Worm (Caenorhabditis elegans): ENCODE data around the gene C10A4.6.

The C10A4.6 gene

DNA sequence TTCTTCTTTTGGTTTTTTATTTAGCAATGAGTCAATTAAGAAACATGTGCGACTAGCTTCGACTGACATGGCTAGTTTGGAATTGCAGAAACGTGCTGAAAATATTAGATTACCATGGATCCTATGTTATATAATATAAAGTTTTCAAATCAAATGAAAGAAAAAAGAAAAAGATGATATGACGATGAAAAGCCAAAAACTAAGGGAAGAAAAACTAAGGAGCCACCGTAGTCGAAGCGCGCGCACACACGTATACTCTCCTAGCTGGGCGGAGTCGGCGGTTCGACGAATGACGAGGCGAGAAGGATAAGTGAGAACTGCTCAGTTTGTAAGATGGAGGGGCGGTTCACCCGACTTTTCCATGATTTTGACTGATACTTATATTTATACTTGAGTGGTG, 34.4 kb downstream of the C10A4.6 start, which contains the start of gene mnm-2:
Gene mnm-2 (minus strand): TSS at position 101 of the 400 bp plus-strand sequence.
- no peak for TF ChIP-seq ama-1 (optimal IDR thresholded peaks at IDR 0.05)
- no peak for TF ChIP-seq egl-27 (tag; optimal IDR thresholded peaks at IDR 0.05)
- TF ChIP-seq aly-2 (tag; optimal IDR thresholded peaks at IDR 0.05): no peak
- TF ChIP-seq elt-3 (tag; optimal IDR thresholded peaks at IDR 0.05): no peak
- no peak for TF ChIP-seq blmp-1 (tag; optimal IDR thresholded peaks at IDR 0.05; ENCODE audit: insufficient read depth)
- no peak for TF ChIP-seq sem-4 (tag; optimal IDR thresholded peaks at IDR 0.05)
- TF ChIP-seq ceh-82 (tag; optimal IDR thresholded peaks at IDR 0.05): no peak
- TF ChIP-seq ztf-11 (tag; optimal IDR thresholded peaks at IDR 0.05): no peak
- no peak for TF ChIP-seq dmd-4 (tag; optimal IDR thresholded peaks at IDR 0.05)
- TF ChIP-seq nhr-129 (tag; optimal IDR thresholded peaks at IDR 0.05): no peak
- no peak for TF ChIP-seq unc-62 (GFP tag; optimal IDR thresholded peaks at IDR 0.05)
- TF ChIP-seq zag-1 (tag; optimal IDR thresholded peaks at IDR 0.05): no peak
- no peak for TF ChIP-seq ztf-4 (tag; optimal IDR thresholded peaks at IDR 0.05)
- no peak for TF ChIP-seq mab-5 (tag; optimal IDR thresholded peaks at IDR 0.05)
- TF ChIP-seq nhr-77 (tag; optimal IDR thresholded peaks at IDR 0.05): no peak
- no peak for TF ChIP-seq F13H6.1 (tag; optimal IDR thresholded peaks at IDR 0.05)
- TF ChIP-seq nhr-11 (tag; optimal IDR thresholded peaks at IDR 0.05): no peak

ce11 chrX:7430483-7430882, 40.1 kb downstream of the C10A4.6 start:
- TF ChIP-seq ceh-16 (tag; optimal IDR thresholded peaks at IDR 0.05) (peak; percentile 35), sma-3 (GFP tag; optimal IDR thresholded peaks at IDR 0.05) (peak; percentile 52), nhr-23 (tag; optimal IDR thresholded peaks at IDR 0.05) (no peak), nhr-25 (tag; optimal IDR thresholded peaks at IDR 0.05) (peak; percentile 68), nhr-21 (tag; optimal IDR thresholded peaks at IDR 0.05) (peak; percentile 32), unc-55 (GFP tag; optimal IDR thresholded peaks at IDR 0.05) (no peak), blmp-1 (tag; optimal IDR thresholded peaks at IDR 0.05; ENCODE audit: insufficient read depth) (peak; percentile 63), fos-1 (tag; optimal IDR thresholded peaks at IDR 0.05) (peak; percentile 12)

DNA sequence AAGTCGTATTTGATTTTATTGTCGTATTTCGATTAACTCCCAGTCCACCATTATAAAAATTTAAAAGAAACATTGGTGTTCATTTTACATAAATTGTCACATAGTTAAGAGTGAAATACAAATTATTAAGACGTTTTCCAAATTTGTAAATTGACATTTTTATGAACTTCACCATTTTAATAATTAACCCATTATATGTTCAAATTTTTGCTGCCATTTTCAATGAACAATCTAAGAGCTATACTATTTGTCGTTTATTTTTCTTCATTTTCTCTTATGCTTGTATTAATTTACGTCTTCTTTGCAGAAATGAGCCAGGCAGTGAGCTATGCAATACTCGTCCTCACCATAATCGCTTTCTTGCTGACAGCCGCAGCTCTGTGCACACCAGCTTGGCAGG, 40.8 kb downstream of the C10A4.6 start, which contains the start of gene clc-2:
Gene clc-2 (plus strand): TSS at position 301 of the 400 bp plus-strand sequence.
- no peak for TF ChIP-seq nhr-237 (tag; optimal IDR thresholded peaks at IDR 0.05)
- TF ChIP-seq sma-9 (GFP tag; optimal IDR thresholded peaks at IDR 0.05): no peak
- no peak for TF ChIP-seq sma-9 (tag; optimal IDR thresholded peaks at IDR 0.05)
- TF ChIP-seq crh-2 (tag; optimal IDR thresholded peaks at IDR 0.05): no peak
- no peak for TF ChIP-seq ama-1 (optimal IDR thresholded peaks at IDR 0.05)
- TF ChIP-seq nhr-25 (tag; optimal IDR thresholded peaks at IDR 0.05): no peak
- TF ChIP-seq F13H6.1 (tag; optimal IDR thresholded peaks at IDR 0.05): no peak
- TF ChIP-seq lin-39 (tag; optimal IDR thresholded peaks at IDR 0.05): no peak
- TF ChIP-seq sem-4 (tag; optimal IDR thresholded peaks at IDR 0.05): no peak
- no peak for TF ChIP-seq unc-39 (tag; optimal IDR thresholded peaks at IDR 0.05)
- no peak for TF ChIP-seq nhr-6 (tag; optimal IDR thresholded peaks at IDR 0.05)
- TF ChIP-seq elt-1 (tag; optimal IDR thresholded peaks at IDR 0.05): no peak
- TF ChIP-seq nhr-21 (tag; optimal IDR thresholded peaks at IDR 0.05): no peak
- no peak for TF ChIP-seq mbf-1 (tag; optimal IDR thresholded peaks at IDR 0.05)
- TF ChIP-seq ztf-4 (tag; optimal IDR thresholded peaks at IDR 0.05): no peak

ce11 chrX:7433269-7433668, 42.9 kb downstream of the C10A4.6 start, which contains the start of gene clc-5:
TSS of gene clc-5 (plus strand) at chrX:7433569.
- TF ChIP-seq nhr-10 (tag; optimal IDR thresholded peaks at IDR 0.05) (no peak), elt-3 (tag; optimal IDR thresholded peaks at IDR 0.05) (no peak), nhr-77 (tag; optimal IDR thresholded peaks at IDR 0.05) (no peak), ceh-16 (tag; optimal IDR thresholded peaks at IDR 0.05) (no peak), ztf-1 (GFP tag; conservative IDR thresholded peaks at IDR 0.05) (no peak)

DNA sequence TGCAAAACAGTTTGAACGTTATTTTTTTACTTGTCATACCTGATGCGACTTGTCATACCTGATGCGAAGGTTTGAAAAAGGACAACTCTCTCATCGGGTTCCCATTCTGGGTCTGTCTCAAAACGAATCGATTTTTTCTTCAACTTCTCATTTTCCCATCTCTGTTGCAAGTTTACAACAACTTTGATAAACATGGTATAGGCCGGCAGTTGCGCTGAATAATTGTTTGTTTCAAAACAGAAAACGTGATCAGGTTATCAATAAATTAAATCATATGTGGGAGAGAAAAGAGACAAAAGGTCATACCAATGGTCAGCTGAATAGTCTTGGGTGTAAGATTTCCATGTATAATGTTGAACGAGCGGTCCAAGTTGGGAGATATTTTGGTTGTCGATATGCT, 46.5 kb downstream of the C10A4.6 start:
- no peak for TF ChIP-seq blmp-1 (tag; optimal IDR thresholded peaks at IDR 0.05; ENCODE audit: insufficient read depth)
- TF ChIP-seq egl-27 (tag; optimal IDR thresholded peaks at IDR 0.05): no peak
- no peak for TF ChIP-seq mab-5 (tag; optimal IDR thresholded peaks at IDR 0.05)
- TF ChIP-seq sma-9 (GFP tag; optimal IDR thresholded peaks at IDR 0.05): peak; percentile 31
- TF ChIP-seq sma-9 (tag; optimal IDR thresholded peaks at IDR 0.05): no peak
- TF ChIP-seq aly-2 (tag; optimal IDR thresholded peaks at IDR 0.05): no peak
- no peak for TF ChIP-seq mdl-1 (tag; optimal IDR thresholded peaks at IDR 0.05)
- no peak for TF ChIP-seq nhr-237 (tag; optimal IDR thresholded peaks at IDR 0.05)
- TF ChIP-seq C34F6.9 (tag; optimal IDR thresholded peaks at IDR 0.05): no peak
- TF ChIP-seq zag-1 (tag; optimal IDR thresholded peaks at IDR 0.05): no peak
- no peak for TF ChIP-seq R02D3.7 (tag; optimal IDR thresholded peaks at IDR 0.05)
- peak; percentile 6 for TF ChIP-seq sma-3 (GFP tag; optimal IDR thresholded peaks at IDR 0.05)
- no peak for TF ChIP-seq snpc-4 (tag; optimal IDR thresholded peaks at IDR 0.05)
- TF ChIP-seq nhr-6 (tag; optimal IDR thresholded peaks at IDR 0.05): no peak
- peak; percentile 15 for TF ChIP-seq nhr-129 (tag; optimal IDR thresholded peaks at IDR 0.05)
- TF ChIP-seq gmeb-1 (tag; optimal IDR thresholded peaks at IDR 0.05): no peak
- TF ChIP-seq ama-1 (optimal IDR thresholded peaks at IDR 0.05): no peak
- no peak for TF ChIP-seq nhr-11 (tag; optimal IDR thresholded peaks at IDR 0.05)
- no peak for TF ChIP-seq sem-4 (tag; optimal IDR thresholded peaks at IDR 0.05)
- TF ChIP-seq ceh-82 (tag; optimal IDR thresholded peaks at IDR 0.05): no peak
- TF ChIP-seq mbf-1 (tag; optimal IDR thresholded peaks at IDR 0.05): no peak
- no peak for TF ChIP-seq dmd-4 (tag; optimal IDR thresholded peaks at IDR 0.05)
- TF ChIP-seq ztf-4 (tag; optimal IDR thresholded peaks at IDR 0.05): no peak
- TF ChIP-seq nhr-21 (tag; optimal IDR thresholded peaks at IDR 0.05): no peak
- TF ChIP-seq nhr-10 (tag; optimal IDR thresholded peaks at IDR 0.05): no peak
- no peak for TF ChIP-seq lin-13 (GFP tag; optimal IDR thresholded peaks at IDR 0.05)
- peak; percentile 64 for TF ChIP-seq nhr-25 (tag; optimal IDR thresholded peaks at IDR 0.05)
- no peak for TF ChIP-seq fos-1 (tag; optimal IDR thresholded peaks at IDR 0.05)
- no peak for TF ChIP-seq elt-1 (tag; optimal IDR thresholded peaks at IDR 0.05)
- TF ChIP-seq ztf-1 (GFP tag; conservative IDR thresholded peaks at IDR 0.05): no peak
